Worm (Caenorhabditis elegans) whole organism, late embryonic: ENCODE measurements around the gene F08F8.9.

Experiments
- F13H6.1 ChIP-seq: sonication (generic microtip); optimal IDR thresholded peaks from 2 replicates; lab custom pipeline; 2016; ENCODE audit warnings: missing genetic modification characterization, missing compliant biosample characterization
- sox-4 ChIP-seq: sonication (generic microtip); optimal IDR thresholded peaks from 2 replicates; lab custom pipeline; 2017; ENCODE audit warnings: mild to moderate bottlenecking, missing genetic modification characterization, inconsistent platforms, missing compliant biosample characterization

DNA sequence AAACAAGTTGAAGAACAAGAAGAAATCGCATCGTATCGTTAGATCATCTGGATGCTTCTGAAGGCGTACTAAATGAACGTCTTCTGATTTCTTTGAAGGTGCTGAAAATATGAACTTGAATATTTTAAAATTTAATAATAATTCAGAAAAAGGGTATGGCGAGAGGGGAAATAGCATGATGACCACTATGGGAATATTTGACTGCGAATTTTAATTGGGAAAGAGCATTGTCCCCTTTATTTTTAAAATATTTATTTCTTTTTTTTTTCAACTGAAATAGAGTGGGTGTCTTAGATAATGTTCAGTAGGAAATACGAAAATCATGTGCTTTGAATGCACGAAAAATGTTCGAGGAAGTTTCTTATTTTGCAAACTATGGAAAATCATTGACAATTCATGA, 41.6 kb upstream of the F08F8.9 start, which contains the start of gene lgc-50:
- no peak for TF ChIP-seq F13H6.1 (tag; lab: Kevin White, UChicago)
- TF ChIP-seq sox-4 (tag; lab: Kevin White, UChicago): no peak
